Worm (Caenorhabditis elegans): ENCODE results near the gene T12D8.5.

DNA sequence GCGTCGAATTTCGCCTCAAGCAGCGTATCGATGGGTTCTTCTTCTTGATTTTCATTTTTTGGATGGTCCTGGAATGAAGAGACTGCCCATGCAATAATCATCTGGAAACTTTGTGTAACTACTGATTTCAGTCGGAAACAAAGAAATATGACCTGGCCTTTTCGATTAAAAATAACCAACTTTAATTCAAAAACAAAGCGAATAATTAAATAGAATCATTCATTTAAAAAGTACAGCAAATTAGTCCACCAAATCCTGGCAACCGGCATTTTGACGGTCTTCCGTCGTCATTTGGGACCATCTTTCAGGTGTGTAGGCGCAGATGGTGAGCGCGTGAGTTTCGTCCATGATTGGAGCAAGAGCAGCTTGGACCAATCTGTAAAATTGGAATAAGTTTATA, 15.0 kb upstream of the T12D8.5 start, which contains the start of gene acbp-5:
- no peak for TF ChIP-seq F13C5.2 (tag; optimal IDR thresholded peaks at IDR 0.05)
- TF ChIP-seq ama-1 (optimal IDR thresholded peaks at IDR 0.05), result no peak
- TF ChIP-seq ets-7 (tag; optimal IDR thresholded peaks at IDR 0.05), result no peak
- TF ChIP-seq ceh-13 (GFP tag; optimal IDR thresholded peaks at IDR 0.05), result no peak
- TF ChIP-seq tbx-37 (GFP tag; conservative IDR thresholded peaks at IDR 0.05), result no peak
- TF ChIP-seq scrt-1 (GFP tag; IDR thresholded peaks at IDR 0.05), result no peak
- TF ChIP-seq tbx-11 (GFP tag; IDR thresholded peaks at IDR 0.05), result no peak
- no peak for TF ChIP-seq tra-4 (tag; optimal IDR thresholded peaks at IDR 0.05)
- no peak for TF ChIP-seq pes-1 (GFP tag; IDR thresholded peaks at IDR 0.05)
- no peak for TF ChIP-seq flt-1 (GFP tag; IDR thresholded peaks at IDR 0.05)
- TF ChIP-seq hnd-1 (tag; optimal IDR thresholded peaks at IDR 0.05), result no peak

All from whole organism, early embryonic.